Worm (Caenorhabditis elegans) whole organism, late embryonic: Measurements from ENCODE around the gene T05A8.8.

Experiments used
- ama-1 ChIP-seq: fragments of 150-350 bp; optimal IDR thresholded peaks from 2 replicates; lab custom pipeline; 2014
- ceh-30 ChIP-seq: fragments of 150-350 bp; optimal IDR thresholded peaks from 2 replicates; lab custom pipeline; 2014; ENCODE audit warnings: missing biosample characterization, missing genetic modification characterization
- dve-1 ChIP-seq: sonication (generic microtip); optimal IDR thresholded peaks from 2 replicates; lab custom pipeline; 2017; ENCODE audit warnings: antibody characterized with exemption, mild to moderate bottlenecking, missing genetic modification characterization, missing compliant biosample characterization
- elt-2 ChIP-seq: sonication (generic microtip); optimal IDR thresholded peaks from 2 replicates; lab custom pipeline; 2016; ENCODE audit warnings: missing genetic modification reagents, missing genetic modification characterization, missing compliant biosample characterization
- hlh-30 ChIP-seq: sonication (generic microtip); optimal IDR thresholded peaks from 2 replicates; lab custom pipeline; 2017; ENCODE audit warnings: antibody characterized with exemption, missing genetic modification characterization, missing compliant biosample characterization; ENCODE audit not compliant: insufficient read depth
- lin-11 ChIP-seq: fragments of 200-800 bp; sonication (Bioruptor generic); optimal IDR thresholded peaks from 2 replicates; lab custom pipeline; 2018; ENCODE audit warnings: mild to moderate bottlenecking, missing genetic modification characterization, missing compliant biosample characterization
- nhr-11 ChIP-seq: fragments of 150-350 bp; optimal IDR thresholded peaks from 2 replicates; lab custom pipeline; 2014; ENCODE audit warnings: missing biosample characterization, missing genetic modification characterization
- pqm-1 ChIP-seq: sonication (generic microtip); optimal IDR thresholded peaks from 2 replicates; lab custom pipeline; 2016; ENCODE audit warnings: missing genetic modification characterization, missing compliant biosample characterization
- sox-2 ChIP-seq: fragments of 200-800 bp; sonication (Bioruptor generic); IDR thresholded peaks from 2 replicates; pipeline ENCODE4 v1.3.6; 2022; ENCODE audit warnings: missing genetic modification reagents, missing genetic modification characterization, missing compliant biosample characterization
- sox-4 ChIP-seq: sonication (generic microtip); optimal IDR thresholded peaks from 2 replicates; lab custom pipeline; 2017; ENCODE audit warnings: mild to moderate bottlenecking, missing genetic modification characterization, inconsistent platforms, missing compliant biosample characterization
- unc-55 ChIP-seq: sonication (generic microtip); optimal IDR thresholded peaks from 2 replicates; lab custom pipeline; 2017; ENCODE audit warnings: missing biosample characterization, missing genetic modification reagents, missing genetic modification characterization

ce11 chrII:2747956-2748621, 11.6 kb downstream of the T05A8.8 start:
- no peak for TF ChIP-seq dve-1 (tag; lab: Kevin White, UChicago)
- TF ChIP-seq nhr-11 (tag; lab: Kevin White, UChicago): no peak
- TF ChIP-seq ama-1 (lab: Kevin White, UChicago): no peak
- no peak for TF ChIP-seq sox-4 (tag; lab: Kevin White, UChicago)
- no peak for TF ChIP-seq unc-55
- no peak for TF ChIP-seq hlh-30 (tag; lab: Kevin White, UChicago)
- TF ChIP-seq pqm-1: no peak
- TF ChIP-seq ceh-30 (tag; lab: Kevin White, UChicago): no peak
- no peak for TF ChIP-seq sox-2 (GFP tag; lab: Robert Waterston, UW)
- no peak for TF ChIP-seq elt-2 (tag; lab: Kevin White, UChicago)
- TF ChIP-seq lin-11 (tag; lab: Kevin White, UChicago): no peak
